Worm (Caenorhabditis elegans) whole organism, L4 larva: ENCODE results near the gene oac-21.

Experiments used
- D1046.2 ChIP-seq: fragments of 200-800 bp; sonication (Bioruptor generic); IDR thresholded peaks from 2 replicates; pipeline ENCODE4 v1.3.6; 2022; ENCODE audit warnings: missing genetic modification characterization, missing compliant biosample characterization
- F49E8.2 ChIP-seq: sonication (generic microtip); optimal IDR thresholded peaks from 2 replicates; lab custom pipeline; 2016; ENCODE audit warnings: missing compliant biosample characterization, mild to moderate bottlenecking, missing genetic modification characterization, borderline replicate concordance
- Y105C5A.15 ChIP-seq: fragments of 200-800 bp; sonication (Bioruptor generic); IDR thresholded peaks from 2 replicates; pipeline ENCODE4 v1.3.6; 2022; ENCODE audit warnings: missing genetic modification characterization, missing compliant biosample characterization
- Y48G9A.11 ChIP-seq: fragments of 200-800 bp; sonication (Bioruptor generic); IDR thresholded peaks from 2 replicates; pipeline ENCODE4 v1.3.6; 2022; ENCODE audit warnings: missing genetic modification reagents, missing genetic modification characterization, missing compliant biosample characterization
- aha-1 ChIP-seq: fragments of 150-350 bp; peaks from one replicate; lab custom pipeline; 2014; ENCODE audit warnings: missing biosample characterization, missing genetic modification characterization
- aly-2 ChIP-seq: sonication (generic microtip); optimal IDR thresholded peaks from 2 replicates; lab custom pipeline; 2018; ENCODE audit warnings: missing biosample characterization, missing genetic modification characterization
- arid-1 ChIP-seq: fragments of 200-800 bp; sonication (Bioruptor generic); conservative IDR thresholded peaks from 2 replicates; pipeline ENCODE4 v1.3.6; 2022; ENCODE audit warnings: missing genetic modification reagents, missing genetic modification characterization, missing compliant biosample characterization
- attf-4 ChIP-seq: sonication (generic microtip); optimal IDR thresholded peaks from 3 replicates; lab custom pipeline; 2017; ENCODE audit warnings: missing biosample characterization, missing genetic modification characterization
- ceh-20 ChIP-seq: fragments of 200-800 bp; sonication (Bioruptor generic); IDR thresholded peaks from 2 replicates; pipeline ENCODE4 v1.3.6; 2022; ENCODE audit warnings: missing genetic modification reagents, missing genetic modification characterization, missing compliant biosample characterization
- ceh-44 ChIP-seq: fragments of 200-800 bp; sonication (Bioruptor generic); IDR thresholded peaks from 2 replicates; pipeline ENCODE4 v1.3.6; 2022; ENCODE audit warnings: missing genetic modification reagents, missing genetic modification characterization, missing compliant biosample characterization
- cey-2 ChIP-seq: sonication (generic microtip); optimal IDR thresholded peaks from 3 replicates; lab custom pipeline; 2017; ENCODE audit warnings: missing genetic modification characterization, mild to moderate bottlenecking, missing compliant biosample characterization, antibody characterized with exemption, borderline replicate concordance; ENCODE audit not compliant: insufficient read depth
- daf-12 ChIP-seq: fragments of 150-350 bp; optimal IDR thresholded peaks from 2 replicates; lab custom pipeline; 2014; ENCODE audit warnings: missing biosample characterization, missing genetic modification reagents, missing genetic modification characterization
- dmd-9 ChIP-seq: fragments of 200-800 bp; sonication (Bioruptor generic); IDR thresholded peaks from 2 replicates; pipeline ENCODE4 v1.3.6; 2022; ENCODE audit warnings: missing genetic modification reagents, missing genetic modification characterization, missing compliant biosample characterization
- fkh-10 ChIP-seq: fragments of 150-350 bp; optimal IDR thresholded peaks from 2 replicates; lab custom pipeline; 2014; ENCODE audit warnings: missing biosample characterization, missing genetic modification reagents, missing genetic modification characterization
- fos-1 ChIP-seq: fragments of 150-350 bp; optimal IDR thresholded peaks from 2 replicates; lab custom pipeline; 2014; ENCODE audit warnings: missing biosample characterization, missing genetic modification characterization
- hif-1 ChIP-seq, 2 experiments: sonication (generic microtip); optimal IDR thresholded peaks; 2 replicates each; lab custom pipeline; 2016 to 2017; ENCODE audit warnings: missing compliant biosample characterization in 2 of 2, missing genetic modification characterization in 2 of 2, missing genetic modification reagents in 2 of 2, missing genotype in 2 of 2, mild to moderate bottlenecking in 1 of 2
- lin-38 ChIP-seq: fragments of 200-800 bp; sonication (Bioruptor generic); IDR thresholded peaks from 2 replicates; pipeline ENCODE4 v1.3.6; 2022; ENCODE audit warnings: missing genetic modification reagents, missing genetic modification characterization, missing compliant biosample characterization
- lir-3 ChIP-seq: sonication (generic microtip); optimal IDR thresholded peaks from 2 replicates; lab custom pipeline; 2016; ENCODE audit warnings: mild to moderate bottlenecking, missing genetic modification characterization, missing compliant biosample characterization
- lsy-2 ChIP-seq, 2 experiments: fragments of 150-350 bp in 1 of 2; sonication (generic microtip) in 1 of 2; optimal IDR thresholded peaks; 2 replicates each; lab custom pipeline; 2014 to 2017; ENCODE audit warnings: missing biosample characterization in 2 of 2, missing genetic modification characterization in 2 of 2
- madf-5 ChIP-seq, 2 experiments: fragments of 200-800 bp; sonication (Bioruptor generic); IDR thresholded peaks; 2 replicates each; pipeline ENCODE4 v1.3.6; 2022; ENCODE audit warnings: missing compliant biosample characterization in 2 of 2, missing genetic modification characterization in 2 of 2
- mdl-1 ChIP-seq, 2 experiments: fragments of 150-350 bp in 1 of 2; sonication (generic microtip) in 1 of 2; optimal IDR thresholded peaks; 2 replicates each; lab custom pipeline; 2014 to 2017; ENCODE audit warnings: missing biosample characterization in 2 of 2, missing genetic modification characterization in 2 of 2
- mdt-29 ChIP-seq: fragments of 200-800 bp; sonication (Bioruptor generic); IDR thresholded peaks from 2 replicates; pipeline ENCODE4 v1.3.6; 2022; ENCODE audit warnings: missing genetic modification reagents, missing genetic modification characterization, missing compliant biosample characterization
- mxl-2 ChIP-seq: fragments of 200-800 bp; sonication (Bioruptor generic); conservative IDR thresholded peaks from 2 replicates; pipeline ENCODE4 v1.3.6; 2022; ENCODE audit warnings: missing genetic modification reagents, missing genetic modification characterization, missing compliant biosample characterization
- mxl-3 ChIP-seq: fragments of 200-800 bp; sonication (Bioruptor generic); optimal IDR thresholded peaks from 2 replicates; lab custom pipeline; 2018; ENCODE audit warnings: mild to moderate bottlenecking, missing genetic modification characterization, missing compliant biosample characterization
- nhr-237 ChIP-seq: sonication (generic microtip); optimal IDR thresholded peaks from 2 replicates; lab custom pipeline; 2017; ENCODE audit warnings: missing biosample characterization, missing genetic modification characterization
- nhr-41 ChIP-seq: fragments of 200-800 bp; sonication (Bioruptor generic); IDR thresholded peaks from 2 replicates; pipeline ENCODE4 v1.3.6; 2022; ENCODE audit warnings: missing genetic modification reagents, missing genetic modification characterization, missing compliant biosample characterization
- nhr-6 ChIP-seq: fragments of 150-350 bp; optimal IDR thresholded peaks from 2 replicates; lab custom pipeline; 2014; ENCODE audit warnings: missing biosample characterization, missing genetic modification characterization
- pha-4 ChIP-seq, 2 experiments: fragments of 150-350 bp in 1 of 2; fragments of 200-800 bp in 1 of 2; sonication (Bioruptor generic) in 1 of 2; IDR thresholded peaks in 1 of 2; optimal IDR thresholded peaks in 1 of 2; 2 replicates each; pipeline versions ENCODE4 v1.3.6 to Lab custom; 2014 to 2022; ENCODE audit warnings: missing genetic modification characterization in 2 of 2, missing genetic modification reagents in 2 of 2, missing biosample characterization in 1 of 2, missing compliant biosample characterization in 1 of 2
- php-3 ChIP-seq: fragments of 200-800 bp; sonication (Bioruptor generic); IDR thresholded peaks from 2 replicates; pipeline ENCODE4 v1.3.6; 2022; ENCODE audit warnings: missing genetic modification reagents, missing genetic modification characterization, missing compliant biosample characterization
- pqm-1 ChIP-seq: sonication (generic microtip); optimal IDR thresholded peaks from 2 replicates; lab custom pipeline; 2017; ENCODE audit warnings: missing biosample characterization, missing genetic modification characterization
- snpc-1.2 ChIP-seq: fragments of 200-800 bp; sonication (Bioruptor generic); IDR thresholded peaks from 2 replicates; pipeline ENCODE4 v1.3.6; 2022; ENCODE audit warnings: missing genetic modification reagents, missing genetic modification characterization, missing compliant biosample characterization
- tag-97 ChIP-seq: fragments of 200-800 bp; sonication (Bioruptor generic); IDR thresholded peaks from 2 replicates; pipeline ENCODE4 v1.3.6; 2022; ENCODE audit warnings: missing genetic modification characterization, missing compliant biosample characterization
- tra-1 ChIP-seq: fragments of 200-800 bp; sonication (Bioruptor generic); IDR thresholded peaks from 2 replicates; pipeline ENCODE4 v1.3.6; 2022; ENCODE audit warnings: missing genetic modification reagents, missing genetic modification characterization, missing compliant biosample characterization
- unc-62 ChIP-seq, 3 experiments: fragments of 150-350 bp in 1 of 3; sonication (generic microtip); optimal IDR thresholded peaks in 2 of 3; peaks in 1 of 3; 1 replicate in 1 of 3; 2 replicates in 2 of 3; lab custom pipeline; 2014 to 2017; ENCODE audit warnings: missing biosample characterization in 3 of 3, missing genetic modification characterization in 3 of 3, missing genetic modification reagents in 3 of 3, missing genotype in 1 of 3

The oac-21 gene

ce11 chrIV:3843019-3843527, 46.0 kb upstream of the oac-21 start:
- TF ChIP-seq lin-38 (GFP tag; lab: Robert Waterston, UW) (no peak), fkh-10 (no peak), lir-3 (no peak), arid-1 (no peak), Y48G9A.11 (GFP tag; lab: Robert Waterston, UW) (no peak), Y105C5A.15 (GFP tag; lab: Robert Waterston, UW) (no peak), attf-4 (tag; lab: Kevin White, UChicago) (no peak), mxl-3 (no peak), mxl-2 (no peak), mdt-29 (no peak)

- TF ChIP-seq tra-1 (GFP tag; lab: Robert Waterston, UW) (no peak), ceh-20 (GFP tag; lab: Robert Waterston, UW) (no peak), F49E8.2 (tag; lab: Kevin White, UChicago) (no peak), cey-2 (tag; lab: Kevin White, UChicago) (no peak), nhr-237 (no peak), tag-97 (no peak)
Measured at ce11 chrIV:3844004-3844403, 45.1 kb upstream of the oac-21 start.

- no peak for TF ChIP-seq tra-1 (GFP tag; lab: Robert Waterston, UW)
- TF ChIP-seq nhr-6: no peak
- no peak for TF ChIP-seq lin-38 (GFP tag; lab: Robert Waterston, UW)
- no peak for TF ChIP-seq hif-1 (tag; optimal IDR thresholded peaks at IDR 0.05; lab: Kevin White, UChicago)
- TF ChIP-seq aly-2 (tag; lab: Kevin White, UChicago): no peak
- TF ChIP-seq D1046.2 (GFP tag; lab: Robert Waterston, UW): no peak
- no peak for TF ChIP-seq ceh-44 (GFP tag; lab: Robert Waterston, UW)
- TF ChIP-seq unc-62 (GFP tag; optimal IDR thresholded peaks at IDR 0.05 in 1 of 2; lab: Kevin White, UChicago): no peak
- no peak for TF ChIP-seq unc-62 (tag; optimal IDR thresholded peaks at IDR 0.05; lab: Kevin White, UChicago)
- TF ChIP-seq daf-12 (tag; lab: Kevin White, UChicago): no peak
- no peak for TF ChIP-seq F49E8.2 (tag; lab: Kevin White, UChicago)
- no peak for TF ChIP-seq aha-1 (tag; lab: Kevin White, UChicago)
- TF ChIP-seq lsy-2 (tag; optimal IDR thresholded peaks at IDR 0.05; lab: Kevin White, UChicago): no peak
- no peak for TF ChIP-seq pha-4 (GFP tag; IDR thresholded peaks at IDR 0.05; lab: Robert Waterston, UW)
- TF ChIP-seq pha-4 (tag; optimal IDR thresholded peaks at IDR 0.05; lab: Kevin White, UChicago): no peak
Measured at ce11 chrIV:3844584-3844983, 44.5 kb upstream of the oac-21 start.

ce11 chrIV:3847489-3847888, 41.6 kb upstream of the oac-21 start:
- TF ChIP-seq nhr-41 (GFP tag; lab: Robert Waterston, UW) (no peak), dmd-9 (GFP tag; lab: Robert Waterston, UW) (no peak), arid-1 (no peak), php-3 (no peak), pha-4 (GFP tag; IDR thresholded peaks at IDR 0.05; lab: Robert Waterston, UW) (no peak), pha-4 (tag; optimal IDR thresholded peaks at IDR 0.05; lab: Kevin White, UChicago) (no peak), mdl-1 (tag; optimal IDR thresholded peaks at IDR 0.05; lab: Kevin White, UChicago) (no peak), pqm-1 (tag; lab: Kevin White, UChicago) (no peak), fos-1 (no peak), madf-5 (GFP tag; IDR thresholded peaks at IDR 0.05; lab: Robert Waterston, UW) (no peak), snpc-1.2 (GFP tag; lab: Robert Waterston, UW) (no peak)
- TF ChIP-seq, all 104 proteins: peak for 0
